Worm (Caenorhabditis elegans) whole organism, L1 larva: ENCODE measurements around the gene F54G2.1.

Experiments
- C04F5.9 ChIP-seq: sonication (generic microtip); optimal IDR thresholded peaks from 2 replicates; lab custom pipeline; 2016; ENCODE audit warnings: missing genetic modification characterization, missing compliant biosample characterization
- Y116A8C.19 ChIP-seq: sonication (generic microtip); optimal IDR thresholded peaks from 2 replicates; lab custom pipeline; 2016; ENCODE audit warnings: missing compliant biosample characterization, missing genetic modification characterization, borderline replicate concordance
- aha-1 ChIP-seq: fragments of 150-350 bp; optimal IDR thresholded peaks from 2 replicates; lab custom pipeline; 2014; ENCODE audit warnings: missing biosample characterization, missing genetic modification characterization
- aly-2 ChIP-seq: fragments of 150-350 bp; optimal IDR thresholded peaks from 2 replicates; lab custom pipeline; 2014; ENCODE audit warnings: missing biosample characterization, missing genetic modification characterization
- blmp-1 ChIP-seq: fragments of 150-350 bp; optimal IDR thresholded peaks from 2 replicates; lab custom pipeline; 2014; ENCODE audit warnings: missing biosample characterization, missing genetic modification characterization
- ceh-88 ChIP-seq: fragments of 200-800 bp; sonication (Bioruptor generic); IDR thresholded peaks from 2 replicates; pipeline ENCODE4 v1.3.6; 2022; ENCODE audit warnings: missing genetic modification characterization, missing compliant biosample characterization
- dpl-1 ChIP-seq, 3 experiments: fragments of 150-350 bp in 2 of 3; sonication (generic microtip) in 1 of 3; optimal IDR thresholded peaks; 2 replicates each; lab custom pipeline; 2014 to 2017; ENCODE audit warnings: missing biosample characterization in 3 of 3, missing genetic modification characterization in 3 of 3, missing genetic modification reagents in 3 of 3
- dsc-1 ChIP-seq: sonication (generic microtip); optimal IDR thresholded peaks from 2 replicates; lab custom pipeline; 2016; ENCODE audit warnings: mild to moderate bottlenecking, missing genetic modification characterization, missing compliant biosample characterization
- efl-1 ChIP-seq, 4 experiments: fragments of 150-350 bp; optimal IDR thresholded peaks in 3 of 4; peaks in 1 of 4; 1 replicate in 1 of 4; 2 replicates in 3 of 4; lab custom pipeline; 2014; ENCODE audit warnings: missing biosample characterization in 2 of 4, missing genetic modification characterization in 2 of 4, missing genetic modification reagents in 2 of 4
- efl-3 ChIP-seq: fragments of 200-800 bp; sonication (Bioruptor generic); optimal IDR thresholded peaks from 2 replicates; lab custom pipeline; 2018; ENCODE audit warnings: mild to moderate bottlenecking, missing genetic modification characterization, missing compliant biosample characterization
- egl-13 ChIP-seq: sonication (generic microtip); optimal IDR thresholded peaks from 2 replicates; lab custom pipeline; 2016; ENCODE audit warnings: missing genotype, missing genetic modification reagents, missing genetic modification characterization, missing compliant biosample characterization
- elt-2 ChIP-seq: sonication (generic microtip); optimal IDR thresholded peaks from 2 replicates; lab custom pipeline; 2016; ENCODE audit warnings: missing genetic modification characterization, mild to moderate bottlenecking, inconsistent platforms, missing compliant biosample characterization, missing genetic modification reagents
- ets-5 ChIP-seq: fragments of 200-800 bp; sonication (Bioruptor generic); IDR thresholded peaks from 2 replicates; pipeline ENCODE4 v1.3.6; 2022; ENCODE audit warnings: missing genetic modification characterization, missing compliant biosample characterization
- fkh-8 ChIP-seq: sonication (generic microtip); optimal IDR thresholded peaks from 2 replicates; lab custom pipeline; 2016; ENCODE audit warnings: mild to moderate bottlenecking, missing genetic modification characterization, missing compliant biosample characterization
- fos-1 ChIP-seq: fragments of 150-350 bp; optimal IDR thresholded peaks from 2 replicates; lab custom pipeline; 2014; ENCODE audit warnings: missing biosample characterization, missing genetic modification characterization
- hlh-17 ChIP-seq: fragments of 200-800 bp; sonication (Bioruptor generic); optimal IDR thresholded peaks from 2 replicates; lab custom pipeline; 2018; ENCODE audit warnings: missing genetic modification characterization, mild to moderate bottlenecking, missing compliant biosample characterization, moderate library complexity, borderline replicate concordance
- hpl-2 ChIP-seq: fragments of 150-350 bp; optimal IDR thresholded peaks from 2 replicates; lab custom pipeline; 2014; ENCODE audit warnings: missing biosample characterization, missing genetic modification reagents, missing genetic modification characterization
- irx-1 ChIP-seq: sonication (generic microtip); optimal IDR thresholded peaks from 2 replicates; lab custom pipeline; 2016; ENCODE audit warnings: missing genetic modification characterization, missing compliant biosample characterization
- isw-1 ChIP-seq: fragments of 200-800 bp; sonication (Bioruptor generic); IDR thresholded peaks from 2 replicates; pipeline ENCODE4 v1.3.6; 2022; ENCODE audit warnings: missing genetic modification characterization, missing compliant biosample characterization
- jun-1 ChIP-seq: fragments of 150-350 bp; optimal IDR thresholded peaks from 2 replicates; lab custom pipeline; 2014; ENCODE audit warnings: missing biosample characterization, missing genetic modification reagents, missing genetic modification characterization
- lin-35 ChIP-seq, 2 experiments: fragments of 150-350 bp; optimal IDR thresholded peaks; 2 replicates each; lab custom pipeline; 2014; ENCODE audit warnings: missing biosample characterization in 2 of 2, missing genetic modification characterization in 2 of 2, missing genetic modification reagents in 2 of 2
- lir-3 ChIP-seq: sonication (generic microtip); optimal IDR thresholded peaks from 2 replicates; lab custom pipeline; 2016; ENCODE audit warnings: mild to moderate bottlenecking, missing genetic modification characterization, moderate library complexity, missing compliant biosample characterization; ENCODE audit not compliant: poor library complexity
- lsy-2 ChIP-seq, 2 experiments: fragments of 150-350 bp; optimal IDR thresholded peaks; 2 replicates each; lab custom pipeline; 2014; ENCODE audit warnings: missing biosample characterization in 2 of 2, missing genetic modification characterization in 2 of 2
- mdl-1 ChIP-seq, 2 experiments: fragments of 150-350 bp; optimal IDR thresholded peaks; 2 replicates each; lab custom pipeline; 2014 to 2017; ENCODE audit warnings: missing biosample characterization in 2 of 2, missing genetic modification characterization in 2 of 2, inconsistent platforms in 1 of 2
- mef-2 ChIP-seq: fragments of 150-350 bp; optimal IDR thresholded peaks from 2 replicates; lab custom pipeline; 2014; ENCODE audit warnings: missing biosample characterization, missing genetic modification characterization
- nhr-12 ChIP-seq: sonication (generic microtip); optimal IDR thresholded peaks from 2 replicates; lab custom pipeline; 2017; ENCODE audit warnings: missing biosample characterization, missing genetic modification characterization
- nhr-19 ChIP-seq: fragments of 200-800 bp; sonication (Bioruptor generic); conservative IDR thresholded peaks from 2 replicates; pipeline ENCODE4 v1.3.6; 2022; ENCODE audit warnings: missing genetic modification characterization, missing compliant biosample characterization
- nhr-20 ChIP-seq: sonication (generic microtip); optimal IDR thresholded peaks from 2 replicates; lab custom pipeline; 2016; ENCODE audit warnings: mild to moderate bottlenecking, missing genetic modification characterization, missing compliant biosample characterization
- nhr-28 ChIP-seq: fragments of 150-350 bp; optimal IDR thresholded peaks from 2 replicates; lab custom pipeline; 2014; ENCODE audit warnings: missing biosample characterization, missing genetic modification characterization
- nhr-47 ChIP-seq: sonication (generic microtip); optimal IDR thresholded peaks from 2 replicates; lab custom pipeline; 2016; ENCODE audit warnings: mild to moderate bottlenecking, missing genetic modification characterization, moderate library complexity, missing compliant biosample characterization
- nhr-71 ChIP-seq: sonication (generic microtip); optimal IDR thresholded peaks from 2 replicates; lab custom pipeline; 2016; ENCODE audit warnings: mild to moderate bottlenecking, missing genetic modification characterization, moderate library complexity, missing compliant biosample characterization
- nhr-77 ChIP-seq: fragments of 150-350 bp; optimal IDR thresholded peaks from 2 replicates; lab custom pipeline; 2014; ENCODE audit warnings: missing biosample characterization, missing genetic modification characterization
- nhr-90 ChIP-seq: sonication (generic microtip); optimal IDR thresholded peaks from 2 replicates; lab custom pipeline; 2016; ENCODE audit warnings: mild to moderate bottlenecking, missing genetic modification characterization, missing compliant biosample characterization; ENCODE audit not compliant: poor library complexity
- pax-3 ChIP-seq: fragments of 200-800 bp; sonication (Bioruptor generic); optimal IDR thresholded peaks from 2 replicates; lab custom pipeline; 2018; ENCODE audit warnings: mild to moderate bottlenecking, missing genetic modification characterization, moderate library complexity, missing compliant biosample characterization
- pqm-1 ChIP-seq: sonication (generic microtip); optimal IDR thresholded peaks from 3 replicates; lab custom pipeline; 2017; ENCODE audit warnings: missing biosample characterization, missing genetic modification characterization
- skn-1 ChIP-seq: fragments of 150-350 bp; optimal IDR thresholded peaks from 2 replicates; lab custom pipeline; 2014; ENCODE audit warnings: missing biosample characterization, missing genetic modification characterization
- snu-23 ChIP-seq: sonication (generic microtip); optimal IDR thresholded peaks from 2 replicates; lab custom pipeline; 2016; ENCODE audit warnings: missing genetic modification characterization, missing compliant biosample characterization
- sox-4 ChIP-seq: sonication (generic microtip); optimal IDR thresholded peaks from 2 replicates; lab custom pipeline; 2016; ENCODE audit warnings: missing genetic modification characterization, missing compliant biosample characterization
- sptf-1 ChIP-seq: fragments of 150-350 bp; optimal IDR thresholded peaks from 2 replicates; lab custom pipeline; 2014; ENCODE audit warnings: missing biosample characterization, missing genetic modification characterization
- sup-37 ChIP-seq: fragments of 200-800 bp; sonication (Bioruptor generic); optimal IDR thresholded peaks from 2 replicates; lab custom pipeline; 2018; ENCODE audit warnings: mild to moderate bottlenecking, missing genetic modification characterization, missing compliant biosample characterization
- tbx-2 ChIP-seq: sonication (generic microtip); optimal IDR thresholded peaks from 2 replicates; lab custom pipeline; 2016; ENCODE audit warnings: missing genetic modification characterization, missing compliant biosample characterization
- tlp-1 ChIP-seq: fragments of 150-350 bp; optimal IDR thresholded peaks from 2 replicates; lab custom pipeline; 2014; ENCODE audit warnings: missing biosample characterization, missing genetic modification characterization
- unc-98 ChIP-seq: fragments of 200-800 bp; sonication (Bioruptor generic); IDR thresholded peaks from 2 replicates; pipeline ENCODE4 v1.3.6; 2022; ENCODE audit warnings: missing genetic modification characterization, missing compliant biosample characterization
- zip-4 ChIP-seq: fragments of 200-800 bp; sonication (Bioruptor generic); optimal IDR thresholded peaks from 2 replicates; lab custom pipeline; 2018; ENCODE audit warnings: mild to moderate bottlenecking, missing genetic modification characterization, moderate library complexity, missing compliant biosample characterization

Gene F54G2.1

ce11 chrX:2613077-2613476, 51.1 kb downstream of the F54G2.1 start (continued):
- no peak for TF ChIP-seq mef-2 (tag; lab: Kevin White, UChicago)
- TF ChIP-seq efl-3: no peak
- no peak for TF ChIP-seq hlh-17 (GFP tag; lab: Kevin White, UChicago)
- TF ChIP-seq ceh-88 (GFP tag; lab: Robert Waterston, UW): peak; percentile 56; the same call in 1 of the 2 replicates
- peak; percentile 91 for TF ChIP-seq skn-1 (tag; lab: Kevin White, UChicago)
- TF ChIP-seq lin-35 (GFP tag; optimal IDR thresholded peaks at IDR 0.05; lab: Kevin White, UChicago): peak; percentile 30 to 70
- peak; percentile 83 for TF ChIP-seq snu-23 (GFP tag; lab: Kevin White, UChicago)
- peak; percentile 49 for TF ChIP-seq lir-3 (tag; lab: Kevin White, UChicago)
- TF ChIP-seq nhr-77: peak; percentile 38
- TF ChIP-seq nhr-20 (tag; lab: Kevin White, UChicago): peak; percentile 78
- peak in 1 of 2 experiments; percentile 67 for TF ChIP-seq mdl-1 (tag; optimal IDR thresholded peaks at IDR 0.05; lab: Kevin White, UChicago)
- peak; percentile 1 to 21 for TF ChIP-seq efl-1 (optimal IDR thresholded peaks at IDR 0.05; lab: Kevin White, UChicago)
- TF ChIP-seq efl-1 (GFP tag; optimal IDR thresholded peaks at IDR 0.05 in 1 of 2; lab: Kevin White, UChicago): peak in 1 of 2 experiments; percentile 93
- no peak for TF ChIP-seq nhr-12 (tag; lab: Kevin White, UChicago)
- no peak for TF ChIP-seq isw-1
- peak; percentile 67 for TF ChIP-seq tbx-2
- TF ChIP-seq jun-1 (tag; lab: Kevin White, UChicago): peak; percentile 25
- peak; percentile 74 for TF ChIP-seq fkh-8
- peak; percentile 32 for TF ChIP-seq egl-13 (tag; lab: Kevin White, UChicago)
- TF ChIP-seq Y116A8C.19 (tag; lab: Kevin White, UChicago): no peak
- TF ChIP-seq pax-3 (tag; lab: Kevin White, UChicago): peak; percentile 52
- peak; percentile 15 for TF ChIP-seq sox-4 (tag; lab: Kevin White, UChicago)
- TF ChIP-seq lsy-2 (tag; optimal IDR thresholded peaks at IDR 0.05; lab: Kevin White, UChicago): peak; percentile 34 to 47
- peak; percentile 75 for TF ChIP-seq nhr-19
- peak; percentile 78 for TF ChIP-seq nhr-71 (tag; lab: Kevin White, UChicago)
- TF ChIP-seq dsc-1: peak; percentile 79
- TF ChIP-seq elt-2 (tag; lab: Kevin White, UChicago): peak; percentile 32
- TF ChIP-seq sup-37 (GFP tag; lab: Kevin White, UChicago): no peak
- no peak for TF ChIP-seq blmp-1 (tag; lab: Kevin White, UChicago)
- no peak for TF ChIP-seq aha-1 (tag; lab: Kevin White, UChicago)
- no peak for TF ChIP-seq C04F5.9 (tag; lab: Kevin White, UChicago)
- peak in 1 of 3 experiments; percentile 22 for TF ChIP-seq dpl-1 (GFP tag; optimal IDR thresholded peaks at IDR 0.05; lab: Kevin White, UChicago)

ce11 chrX:2607522-2608278, 56.5 kb downstream of the F54G2.1 start, which contains the start of gene T03G6.1:
T03G6.1 (plus strand) TSS chrX:2608228.
- TF ChIP-seq zip-4 (GFP tag; lab: Kevin White, UChicago): no peak
- TF ChIP-seq blmp-1 (tag; lab: Kevin White, UChicago): peak; percentile 50

- TF ChIP-seq nhr-71 (tag; lab: Kevin White, UChicago) (peak; percentile 53), nhr-47 (tag; lab: Kevin White, UChicago) (peak; percentile 55), sptf-1 (no peak), hpl-2 (no peak), zip-4 (GFP tag; lab: Kevin White, UChicago) (no peak), sox-4 (tag; lab: Kevin White, UChicago) (peak; percentile 64), pqm-1 (no peak), nhr-28 (tag; lab: Kevin White, UChicago) (no peak), efl-1 (optimal IDR thresholded peaks at IDR 0.05; lab: Kevin White, UChicago) (no peak), efl-1 (GFP tag; optimal IDR thresholded peaks at IDR 0.05 in 1 of 2; lab: Kevin White, UChicago) (no peak), nhr-12 (tag; lab: Kevin White, UChicago) (no peak), nhr-90 (tag; lab: Kevin White, UChicago) (no peak), irx-1 (tag; lab: Kevin White, UChicago) (no peak), nhr-77 (no peak), skn-1 (tag; lab: Kevin White, UChicago) (no peak), ets-5 (GFP tag; lab: Robert Waterston, UW) (no peak), fos-1 (no peak), aly-2 (tag; lab: Kevin White, UChicago) (no peak), unc-98 (GFP tag; lab: Robert Waterston, UW) (no peak), sup-37 (GFP tag; lab: Kevin White, UChicago) (no peak), C04F5.9 (tag; lab: Kevin White, UChicago) (no peak), egl-13 (tag; lab: Kevin White, UChicago) (peak; percentile 29), tlp-1 (tag; lab: Kevin White, UChicago) (no peak)
These were observed 59.7 kb downstream of the F54G2.1 start for ce11 chrX:2604358-2605016.
